Worm (Caenorhabditis elegans) whole organism, young adult: ENCODE measurements around the gene F10G2.10.

Source experiments
- B0261.1 ChIP-seq: sonication (generic microtip); optimal IDR thresholded peaks from 2 replicates; lab custom pipeline; 2016; ENCODE audit warnings: mild to moderate bottlenecking, missing genetic modification characterization, moderate library complexity, missing compliant biosample characterization
- ama-1 ChIP-seq, 3 experiments: fragments of 150-350 bp in 1 of 3; sonication (generic microtip) in 2 of 3; optimal IDR thresholded peaks; 2 replicates each; lab custom pipeline; 2014 to 2018; ENCODE audit warnings: missing biosample characterization in 2 of 3, missing genetic modification characterization in 2 of 3, missing genetic modification reagents in 2 of 3
- ceh-40 ChIP-seq: fragments of 200-800 bp; sonication (Bioruptor generic); IDR thresholded peaks from 2 replicates; pipeline ENCODE4 v1.3.6; 2022; ENCODE audit warnings: missing genetic modification characterization, missing compliant biosample characterization
- dpff-1 ChIP-seq: sonication (generic microtip); optimal IDR thresholded peaks from 2 replicates; lab custom pipeline; 2017; ENCODE audit warnings: mild to moderate bottlenecking, missing genetic modification characterization, missing compliant biosample characterization
- hmg-1.2 ChIP-seq: fragments of 200-800 bp; sonication (Bioruptor generic); IDR thresholded peaks from 2 replicates; pipeline ENCODE4 v1.3.6; 2022; ENCODE audit warnings: missing genetic modification reagents, missing genetic modification characterization, missing compliant biosample characterization
- hsf-1 ChIP-seq: fragments of 200-800 bp; sonication (Bioruptor generic); IDR thresholded peaks from 2 replicates; pipeline ENCODE4 v1.3.6; 2022; ENCODE audit warnings: missing genetic modification reagents, missing genetic modification characterization, missing compliant biosample characterization
- lin-54 ChIP-seq: fragments of 200-800 bp; sonication (Bioruptor generic); optimal IDR thresholded peaks from 2 replicates; lab custom pipeline; 2018; ENCODE audit warnings: mild to moderate bottlenecking, missing genetic modification characterization, missing compliant biosample characterization
- madf-6 ChIP-seq: fragments of 200-800 bp; sonication (Bioruptor generic); IDR thresholded peaks from 2 replicates; pipeline ENCODE4 v1.3.6; 2022; ENCODE audit warnings: missing genetic modification reagents, missing genetic modification characterization, missing compliant biosample characterization
- pha-4 ChIP-seq: fragments of 150-350 bp; sonication (generic microtip); optimal IDR thresholded peaks from 2 replicates; lab custom pipeline; 2014; ENCODE audit warnings: missing biosample characterization, missing genetic modification reagents, missing genetic modification characterization

ce11 chrV:7282037-7282436, 40.0 kb upstream of the F10G2.10 start, which contains the start of gene C13A2.3:
- TF ChIP-seq hsf-1 (GFP tag; lab: Robert Waterston, UW) (no peak), ceh-40 (no peak), lin-54 (GFP tag; lab: Kevin White, UChicago) (no peak), madf-6 (GFP tag; lab: Robert Waterston, UW) (no peak), hmg-1.2 (GFP tag; lab: Robert Waterston, UW) (no peak), dpff-1 (tag; lab: Kevin White, UChicago) (no peak), pha-4 (tag; lab: Kevin White, UChicago) (no peak), ama-1 (optimal IDR thresholded peaks at IDR 0.05; lab: Kevin White, UChicago) (no peak), ama-1 (GFP tag; optimal IDR thresholded peaks at IDR 0.05; lab: Kevin White, UChicago) (no peak), B0261.1 (no peak)
